Fruit fly (Drosophila melanogaster): ENCODE results near the gene Pcyt2.

The Pcyt2 gene

dm6 chr3L:1545693-1546329, 7.5 kb upstream of the Pcyt2 start, which contains the start of the genes CG32313 and Pcyt1 (continued):
- TF ChIP-seq NC2α (GFP tag; optimal IDR thresholded peaks at IDR 0.05), result no peak
- no peak for TF ChIP-seq usp (GFP tag; optimal IDR thresholded peaks at IDR 0.05)
- peak; percentile 86 for TF ChIP-seq CG14860 (GFP tag; IDR thresholded peaks at IDR 0.05; ENCODE audit: partially characterized antibody)
- no peak for TF ChIP-seq CG7357 (GFP tag; IDR thresholded peaks at IDR 0.05)
- no peak for TF ChIP-seq CG6765 (GFP tag; optimal IDR thresholded peaks at IDR 0.05)
- no peak for TF ChIP-seq CG7271 (tag; optimal IDR thresholded peaks at IDR 0.05)
- TF ChIP-seq ato (GFP tag; IDR thresholded peaks at IDR 0.05; ENCODE audit: partially characterized antibody), result peak; percentile 83
- no peak for TF ChIP-seq CG10366 (GFP tag; IDR thresholded peaks at IDR 0.05)
- TF ChIP-seq repo (GFP tag; optimal IDR thresholded peaks at IDR 0.05), result no peak
- no peak for TF ChIP-seq zfh2 (GFP tag; optimal IDR thresholded peaks at IDR 0.05)
- no peak for TF ChIP-seq unpg (GFP tag; optimal IDR thresholded peaks at IDR 0.05)
- TF ChIP-seq tx (GFP tag; optimal IDR thresholded peaks at IDR 0.05), result no peak
- TF ChIP-seq CG4404 (GFP tag; IDR thresholded peaks at IDR 0.05), result no peak
- TF ChIP-seq CG3838 (GFP tag; optimal IDR thresholded peaks at IDR 0.05), result peak; percentile 94
- no peak for TF ChIP-seq dmrt99B (tag; optimal IDR thresholded peaks at IDR 0.05)
- no peak for TF ChIP-seq org-1 (GFP tag; optimal IDR thresholded peaks at IDR 0.05)
- TF ChIP-seq trem (tag; optimal IDR thresholded peaks at IDR 0.05), result peak; percentile 65
- no peak for TF ChIP-seq Usf (GFP tag; optimal IDR thresholded peaks at IDR 0.05)
- TF ChIP-seq CG18011 (GFP tag; optimal IDR thresholded peaks at IDR 0.05), result no peak
- TF ChIP-seq CG10543 (GFP tag; optimal IDR thresholded peaks at IDR 0.05), result peak; percentile 44
- TF ChIP-seq Drgx (GFP tag; IDR thresholded peaks at IDR 0.05), result no peak
- TF ChIP-seq CG8089 (GFP tag; optimal IDR thresholded peaks at IDR 0.05), result no peak
- peak; percentile 38 for TF ChIP-seq ERR (GFP tag; optimal IDR thresholded peaks at IDR 0.05)
- peak; percentile 92 for TF ChIP-seq pros (GFP tag; optimal IDR thresholded peaks at IDR 0.05)
- no peak for TF ChIP-seq slou (GFP tag; optimal IDR thresholded peaks at IDR 0.05)
- TF ChIP-seq Jarid2 (GFP tag; optimal IDR thresholded peaks at IDR 0.05), result peak; percentile 68
- no peak for TF ChIP-seq exex (tag; optimal IDR thresholded peaks at IDR 0.05)
- TF ChIP-seq CG14667 (GFP tag; IDR thresholded peaks at IDR 0.05), result no peak
- no peak for TF ChIP-seq tll (GFP tag; optimal IDR thresholded peaks at IDR 0.05)
- TF ChIP-seq unc-4 (GFP tag; IDR thresholded peaks at IDR 0.05; ENCODE audit: partially characterized antibody), result peak; percentile 87
- no peak for TF ChIP-seq Atf-2 (GFP tag; optimal IDR thresholded peaks at IDR 0.05)
- TF ChIP-seq CG1024 (GFP tag; IDR thresholded peaks at IDR 0.05), result no peak
- no peak for TF ChIP-seq CG13624 (GFP tag; optimal IDR thresholded peaks at IDR 0.05)
- peak; percentile 86 for TF ChIP-seq CG16813 (GFP tag; IDR thresholded peaks at IDR 0.05; ENCODE audit: partially characterized antibody)
- TF ChIP-seq CG11560 (tag; IDR thresholded peaks at IDR 0.05), result peak; percentile 99
- no peak for TF ChIP-seq Bdp1 (GFP tag; optimal IDR thresholded peaks at IDR 0.05)
- peak; percentile 56; the same call in 1 of the 3 replicates for TF ChIP-seq ci (GFP tag; IDR thresholded peaks at IDR 0.05)
- TF ChIP-seq Ravus (GFP tag; IDR thresholded peaks at IDR 0.05), result no peak
- peak; percentile 91 for TF ChIP-seq CG15514 (GFP tag; optimal IDR thresholded peaks at IDR 0.05)
- peak; percentile 33 for TF ChIP-seq jumu (GFP tag; optimal IDR thresholded peaks at IDR 0.05)
- peak; percentile 45 for TF ChIP-seq CG10267 (tag; optimal IDR thresholded peaks at IDR 0.05)
- TF ChIP-seq Ets65A (GFP tag), result no peak
- peak; percentile 41 for TF ChIP-seq her (GFP tag; optimal IDR thresholded peaks at IDR 0.05)
- TF ChIP-seq pho (GFP tag; optimal IDR thresholded peaks at IDR 0.05), result no peak
- TF ChIP-seq HLH3B (GFP tag; IDR thresholded peaks at IDR 0.05), result no peak; the same call in 1 of the 2 replicates
- no peak for TF ChIP-seq CrebB (tag; optimal IDR thresholded peaks at IDR 0.05)
- TF ChIP-seq MTF-1 (GFP tag; optimal IDR thresholded peaks at IDR 0.05; ENCODE audit: borderline replicate concordance), result no peak
- TF ChIP-seq CG13296 (GFP tag; optimal IDR thresholded peaks at IDR 0.05), result peak; percentile 40
- TF ChIP-seq Neu2 (GFP tag; optimal IDR thresholded peaks at IDR 0.05; ENCODE audit: borderline replicate concordance), result no peak
- TF ChIP-seq CG16863 (GFP tag; optimal IDR thresholded peaks at IDR 0.05), result no peak

All from whole organism, embryonic.